Fruit fly (Drosophila melanogaster) whole organism, wandering third instar larva: ENCODE results near the gene Toll-6.

Source experiments
- Abd-B ChIP-seq: fragments of >200 bp; optimal IDR thresholded peaks from 2 replicates; lab custom pipeline; 2017; ENCODE audit warnings: missing biosample characterization, missing genetic modification characterization
- CG32264 ChIP-seq: fragments of 200-800 bp; sonication (Bioruptor generic); optimal IDR thresholded peaks from 2 replicates; lab custom pipeline; 2016; ENCODE audit warnings: missing biosample characterization, missing genetic modification characterization
- CG9705 ChIP-seq: fragments of 200-800 bp; sonication (Bioruptor generic); optimal IDR thresholded peaks from 2 replicates; lab custom pipeline; 2018; ENCODE audit warnings: missing biosample characterization, mild to moderate bottlenecking, missing genetic modification characterization
- CrebA ChIP-seq: fragments of 200-800 bp; sonication (Bioruptor generic); optimal IDR thresholded peaks from 2 replicates; lab custom pipeline; 2016; ENCODE audit warnings: missing biosample characterization, mild to moderate bottlenecking, missing genetic modification characterization, borderline replicate concordance
- Dfd ChIP-seq: fragments of >200 bp; optimal IDR thresholded peaks from 2 replicates; lab custom pipeline; 2017; ENCODE audit warnings: missing biosample characterization, missing genetic modification characterization
- GATAd ChIP-seq: sonication (Bioruptor generic); optimal IDR thresholded peaks from 2 replicates; lab custom pipeline; 2016; ENCODE audit warnings: missing biosample characterization, missing genetic modification characterization
- HLH106 ChIP-seq: fragments of 200-800 bp; optimal IDR thresholded peaks from 3 replicates; lab custom pipeline; 2019; ENCODE audit warnings: missing biosample characterization, mild to moderate bottlenecking, missing genetic modification characterization, moderate library complexity
- Hnf4 ChIP-seq: fragments of 200-800 bp; sonication (Bioruptor generic); optimal IDR thresholded peaks from 2 replicates; lab custom pipeline; 2016; ENCODE audit warnings: missing biosample characterization, mild to moderate bottlenecking, missing genetic modification characterization
- Hr83 ChIP-seq: fragments of 200-300 bp; sonication (Bioruptor generic); optimal IDR thresholded peaks from 2 replicates; lab custom pipeline; 2016; ENCODE audit warnings: missing biosample characterization, mild to moderate bottlenecking, missing genetic modification characterization, moderate library complexity; ENCODE audit not compliant: poor library complexity, severe bottlenecking
- Myc ChIP-seq: fragments of >200 bp; optimal IDR thresholded peaks from 2 replicates; lab custom pipeline; 2017
- N ChIP-seq: fragments of >200 bp; optimal IDR thresholded peaks from 2 replicates; lab custom pipeline; 2018; ENCODE audit warnings: missing biosample characterization, missing external identifiers, missing genetic modification characterization
- OdsH ChIP-seq: fragments of 200-800 bp; sonication (Bioruptor generic); optimal IDR thresholded peaks from 2 replicates; lab custom pipeline; 2016; ENCODE audit warnings: missing biosample characterization, mild to moderate bottlenecking, missing genetic modification characterization
- Rel ChIP-seq, 2 experiments: fragments of 200-800 bp; sonication (Bioruptor generic) in 1 of 2; optimal IDR thresholded peaks; 2 replicates in 1 of 2; 3 replicates in 1 of 2; lab custom pipeline; 2016 to 2019; ENCODE audit warnings: mild to moderate bottlenecking in 2 of 2, missing biosample characterization in 2 of 2, missing genetic modification characterization in 2 of 2, moderate library complexity in 1 of 2
- Sp1 ChIP-seq: fragments of 200-800 bp; sonication (Bioruptor generic); optimal IDR thresholded peaks from 3 replicates; lab custom pipeline; 2019; ENCODE audit warnings: missing biosample characterization, mild to moderate bottlenecking, missing genetic modification characterization, moderate library complexity
- br ChIP-seq: fragments of 200-800 bp; sonication (Bioruptor generic); optimal IDR thresholded peaks from 2 replicates; lab custom pipeline; 2016; ENCODE audit warnings: missing biosample characterization, missing genetic modification characterization
- brk ChIP-seq: fragments of 200-800 bp; sonication (Bioruptor generic); optimal IDR thresholded peaks from 2 replicates; lab custom pipeline; 2016; ENCODE audit warnings: missing biosample characterization, mild to moderate bottlenecking, missing genetic modification characterization
- dl ChIP-seq, 2 experiments: fragments of 175-275, 200-275 bp in 1 of 2; fragments of 200-275 bp in 1 of 2; sonication (Bioruptor generic); optimal IDR thresholded peaks; lab custom pipeline; 2018; ENCODE audit warnings: mild to moderate bottlenecking in 2 of 2, missing biosample characterization in 2 of 2, missing genetic modification characterization in 2 of 2, moderate library complexity in 2 of 2; ENCODE audit not compliant: partially characterized antibody in 2 of 2, insufficient read depth in 1 of 2
- dmrt93B ChIP-seq: fragments of 200-800 bp; sonication (Bioruptor generic); optimal IDR thresholded peaks from 2 replicates; lab custom pipeline; 2018; ENCODE audit warnings: missing biosample characterization, mild to moderate bottlenecking, missing genetic modification characterization
- dsf ChIP-seq: sonication (Bioruptor generic); optimal IDR thresholded peaks from 2 replicates; lab custom pipeline; 2016; ENCODE audit warnings: missing biosample characterization, missing genetic modification characterization, borderline replicate concordance
- foxo ChIP-seq, 2 experiments: fragments of 200-800 bp; sonication (Bioruptor generic); optimal IDR thresholded peaks; 2 replicates in 1 of 2; 3 replicates in 1 of 2; lab custom pipeline; 2016 to 2017; ENCODE audit warnings: missing biosample characterization in 2 of 2, missing genetic modification characterization in 2 of 2
- fru ChIP-seq: fragments of 200-800 bp; sonication (Bioruptor generic); optimal IDR thresholded peaks from 3 replicates; lab custom pipeline; 2016; ENCODE audit warnings: missing biosample characterization, mild to moderate bottlenecking, missing genetic modification characterization
- h ChIP-seq: fragments of 200-800 bp; sonication (Bioruptor generic); optimal IDR thresholded peaks from 3 replicates; lab custom pipeline; 2016; ENCODE audit warnings: missing biosample characterization, mild to moderate bottlenecking, missing genetic modification characterization
- jim ChIP-seq: fragments of 175-275, 200-325 bp; sonication (Bioruptor generic); optimal IDR thresholded peaks from 2 replicates; lab custom pipeline; 2016; ENCODE audit warnings: missing biosample characterization, mild to moderate bottlenecking, missing genetic modification characterization
- lola ChIP-seq: fragments of >200 bp; optimal IDR thresholded peaks from 2 replicates; lab custom pipeline; 2017; ENCODE audit warnings: missing biosample characterization, missing genetic modification characterization
- pan ChIP-seq: fragments of >200 bp; optimal IDR thresholded peaks from 2 replicates; lab custom pipeline; 2017
- psq ChIP-seq: fragments of 200-800 bp; sonication (Bioruptor generic); optimal IDR thresholded peaks from 3 replicates; lab custom pipeline; 2017; ENCODE audit warnings: missing biosample characterization, mild to moderate bottlenecking, missing genetic modification characterization, moderate library complexity
- sage ChIP-seq: fragments of 200-800 bp; sonication (Bioruptor generic); optimal IDR thresholded peaks from 2 replicates; lab custom pipeline; 2016; ENCODE audit warnings: missing biosample characterization, mild to moderate bottlenecking, missing genetic modification characterization
- sv ChIP-seq: fragments of 200-800 bp; sonication (Bioruptor generic); optimal IDR thresholded peaks from 3 replicates; lab custom pipeline; 2016; ENCODE audit warnings: missing biosample characterization, missing genetic modification characterization
- usp ChIP-seq: fragments of >200 bp; optimal IDR thresholded peaks from 2 replicates; lab custom pipeline; 2017; ENCODE audit warnings: missing biosample characterization, missing genetic modification characterization
- woc ChIP-seq: sonication (Bioruptor generic); optimal IDR thresholded peaks from 2 replicates; lab custom pipeline; 2016; ENCODE audit warnings: missing biosample characterization, mild to moderate bottlenecking, missing genetic modification characterization

Gene Toll-6

DNA sequence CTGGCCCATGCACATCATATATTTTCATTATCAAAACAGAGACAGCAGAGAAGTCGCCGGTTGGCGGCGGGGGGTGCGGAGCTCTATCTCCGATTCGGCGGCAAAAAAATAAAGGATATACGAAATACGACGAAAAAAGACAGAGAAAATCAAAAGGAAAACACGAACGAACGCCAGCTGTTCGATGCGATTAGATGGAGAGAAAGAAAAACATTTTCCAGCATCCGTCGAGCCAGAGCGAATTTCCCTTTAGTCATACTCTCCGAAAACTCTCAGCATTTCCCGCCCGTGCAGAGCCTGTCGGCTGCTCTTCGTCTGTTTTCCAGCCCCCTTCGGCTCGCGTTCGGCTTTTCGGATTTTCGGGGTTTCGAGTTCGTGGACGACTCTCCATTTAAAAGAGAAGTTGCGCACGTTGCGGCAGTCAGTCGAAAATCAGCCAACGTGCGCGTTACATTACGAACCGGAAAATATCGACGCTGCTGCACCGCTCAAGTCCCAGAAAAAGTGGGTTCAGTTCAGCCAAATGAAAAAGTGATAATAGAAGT, at the start of gene Toll-6:
Toll-6 (plus strand) TSS at position 416 of the 545 bp plus-strand sequence.
- TF ChIP-seq br = no peak
- no peak for TF ChIP-seq dsf
- no peak for TF ChIP-seq CrebA (GFP tag; lab: Kevin White, UChicago)
- TF ChIP-seq jim (GFP tag; lab: Kevin White, UChicago) = no peak
- TF ChIP-seq h = no peak
- TF ChIP-seq GATAd = no peak

DNA sequence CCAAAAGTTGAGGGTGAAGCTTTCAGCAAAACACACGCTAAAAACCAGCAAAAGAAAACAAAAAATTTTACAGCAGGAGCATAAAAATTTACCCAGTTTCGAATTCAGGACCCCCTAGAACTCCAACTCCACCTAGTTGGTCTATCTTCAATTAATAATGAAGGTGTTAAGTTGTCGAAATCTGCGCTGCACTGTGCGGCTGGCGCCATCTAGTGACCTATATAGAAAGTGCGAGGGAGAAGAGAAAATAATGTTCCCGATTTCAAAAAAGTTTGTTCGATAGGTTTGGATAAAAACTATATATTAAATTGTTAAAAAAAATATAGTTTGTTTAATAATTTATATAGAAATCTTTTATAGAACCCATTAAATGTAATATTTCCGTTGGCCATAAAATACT, 49.5 kb upstream of the Toll-6 start:
- TF ChIP-seq CG9705 (no peak), dmrt93B (GFP tag; lab: Kevin White, UChicago) (no peak), pan (lab: Kevin White, UChicago) (no peak), Abd-B (GFP tag; lab: Kevin White, UChicago) (no peak), jim (GFP tag; lab: Kevin White, UChicago) (no peak), CG32264 (GFP tag; lab: Kevin White, UChicago) (no peak), brk (no peak), sv (GFP tag; lab: Kevin White, UChicago) (no peak), Rel (GFP tag; optimal IDR thresholded peaks at IDR 0.05; lab: Kevin White, UChicago) (no peak), Rel (tag; optimal IDR thresholded peaks at IDR 0.05; lab: Kevin White, UChicago) (no peak), psq (GFP tag; lab: Kevin White, UChicago) (no peak), usp (GFP tag; lab: Kevin White, UChicago) (no peak), OdsH (GFP tag; lab: Kevin White, UChicago) (no peak), h (no peak), Myc (lab: Kevin White, UChicago) (no peak), lola (GFP tag; lab: Kevin White, UChicago) (no peak), woc (no peak)
- TF ChIP-seq, all 38 proteins: peak for 0

DNA sequence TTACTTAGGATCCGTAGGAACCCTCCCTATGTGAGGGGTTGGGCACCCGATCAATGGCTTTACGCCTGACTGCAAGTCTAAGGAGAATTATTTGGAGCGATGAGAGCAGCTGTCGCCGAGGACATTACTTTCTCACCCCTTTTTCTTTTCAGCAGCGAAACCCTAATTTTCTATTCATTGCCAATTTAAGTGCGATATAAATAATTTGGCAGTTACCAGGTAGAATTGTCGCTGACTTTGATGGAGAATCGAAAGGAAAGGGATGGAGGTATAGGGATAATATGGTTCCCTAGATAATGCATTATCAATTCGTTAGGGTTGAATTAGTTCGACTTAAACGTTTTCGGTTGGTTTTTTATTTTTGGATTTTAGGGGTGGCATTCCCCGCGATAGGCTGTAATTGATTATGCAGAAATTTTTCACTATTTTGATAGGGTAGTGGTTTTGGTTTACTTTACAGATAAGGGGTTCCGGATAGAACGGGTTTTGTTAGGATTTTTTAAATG, 47.2 kb upstream of the Toll-6 start:
- TF ChIP-seq N (GFP tag; lab: Kevin White, UChicago) (no peak), CG9705 (no peak), dl (GFP tag; optimal IDR thresholded peaks at IDR 0.05; lab: Kevin White, UChicago; ENCODE audit: insufficient read depth in 1 of 2, partially characterized antibody in 2 of 2) (no peak), sv (GFP tag; lab: Kevin White, UChicago) (no peak), dsf (no peak), Dfd (GFP tag; lab: Kevin White, UChicago) (no peak), HLH106 (tag; lab: Kevin White, UChicago) (no peak), CrebA (GFP tag; lab: Kevin White, UChicago) (no peak), Hnf4 (GFP tag; lab: Kevin White, UChicago) (no peak), foxo (GFP tag; optimal IDR thresholded peaks at IDR 0.05; lab: Kevin White, UChicago) (no peak), GATAd (no peak), Rel (GFP tag; optimal IDR thresholded peaks at IDR 0.05; lab: Kevin White, UChicago) (no peak), Rel (tag; optimal IDR thresholded peaks at IDR 0.05; lab: Kevin White, UChicago) (no peak), h (no peak), sage (no peak), Hr83 (GFP tag; lab: Kevin White, UChicago) (no peak), Sp1 (GFP tag; lab: Kevin White, UChicago) (no peak), woc (no peak), fru (GFP tag; lab: Kevin White, UChicago) (no peak), psq (GFP tag; lab: Kevin White, UChicago) (no peak)
- TF ChIP-seq, all 38 proteins: peak for 0

DNA sequence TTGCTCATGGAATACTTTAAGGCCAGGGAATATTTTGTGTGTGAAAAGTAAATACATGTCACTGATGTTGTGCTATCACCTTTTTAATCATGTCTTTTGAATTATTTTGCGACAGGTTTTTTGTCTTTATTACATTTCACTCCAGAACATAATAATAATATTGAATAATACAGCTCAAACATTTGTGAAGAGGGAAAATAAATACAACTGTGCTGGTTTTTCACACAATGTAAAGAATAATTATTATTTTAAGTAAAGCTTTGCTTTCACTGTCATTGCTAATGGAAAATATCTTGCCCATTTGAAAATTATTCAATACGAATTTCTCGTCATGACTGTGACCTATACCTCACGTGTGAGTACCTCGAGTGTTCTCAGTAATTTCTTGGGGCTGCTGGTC, 37.8 kb upstream of the Toll-6 start, which contains the start of gene Best4:
Best4 (plus strand) TSS at position 301 of the 400 bp plus-strand sequence.
- no peak for TF ChIP-seq Dfd (GFP tag; lab: Kevin White, UChicago)

- no peak for TF ChIP-seq CG9705
- TF ChIP-seq jim (GFP tag; lab: Kevin White, UChicago) = no peak
- no peak for TF ChIP-seq CrebA (GFP tag; lab: Kevin White, UChicago)
- TF ChIP-seq OdsH (GFP tag; lab: Kevin White, UChicago) = no peak
- TF ChIP-seq h = no peak
- no peak for TF ChIP-seq Sp1 (GFP tag; lab: Kevin White, UChicago)
- TF ChIP-seq, all 38 proteins: peak for 0
Observed at dm6 chr3L:15302685-15303084, 33.8 kb upstream of the Toll-6 start, which contains the start of gene Best3. TSS of gene Best3 (minus strand) at chr3L:15302785.
